Worm (Caenorhabditis elegans) whole organism, mixed stage, embryonic: Measurements from ENCODE around the gene oac-54.

Experiments
- blmp-1 ChIP-seq: fragments of 150-350 bp; optimal IDR thresholded peaks from 2 replicates; lab custom pipeline; 2014; ENCODE audit warnings: missing biosample characterization, missing genetic modification characterization
- ceh-39 ChIP-seq: fragments of 150-350 bp; optimal IDR thresholded peaks from 2 replicates; lab custom pipeline; 2014; ENCODE audit warnings: missing biosample characterization, missing genetic modification characterization
- ceh-43 ChIP-seq: fragments of 200-800 bp; sonication (Bioruptor generic); optimal IDR thresholded peaks from 2 replicates; lab custom pipeline; 2018; ENCODE audit warnings: mild to moderate bottlenecking, missing genetic modification characterization, moderate library complexity, missing compliant biosample characterization
- ceh-83 ChIP-seq: fragments of 200-800 bp; sonication (Bioruptor generic); optimal IDR thresholded peaks from 2 replicates; lab custom pipeline; 2018; ENCODE audit warnings: mild to moderate bottlenecking, missing genetic modification characterization, missing compliant biosample characterization
- ces-1 ChIP-seq: fragments of 150-350 bp; optimal IDR thresholded peaks from 2 replicates; lab custom pipeline; 2014; ENCODE audit warnings: missing biosample characterization, missing genetic modification reagents, missing genetic modification characterization
- cnd-1 ChIP-seq: fragments of 200-800 bp; sonication (Bioruptor generic); optimal IDR thresholded peaks from 2 replicates; lab custom pipeline; 2018; ENCODE audit warnings: mild to moderate bottlenecking, missing genetic modification characterization, missing compliant biosample characterization
- drap-1 ChIP-seq: fragments of 200-800 bp; sonication (Bioruptor generic); optimal IDR thresholded peaks from 3 replicates; lab custom pipeline; 2018; ENCODE audit warnings: mild to moderate bottlenecking, missing genetic modification characterization, missing compliant biosample characterization
- ham-2 ChIP-seq: fragments of 200-800 bp; sonication (Bioruptor generic); optimal IDR thresholded peaks from 2 replicates; lab custom pipeline; 2018; ENCODE audit warnings: mild to moderate bottlenecking, missing genetic modification characterization, missing compliant biosample characterization
- hlh-1 ChIP-seq: fragments of 150-350 bp; optimal IDR thresholded peaks from 2 replicates; lab custom pipeline; 2014; ENCODE audit warnings: missing biosample characterization, missing genetic modification reagents, missing genetic modification characterization
- lin-13 ChIP-seq: fragments of 150-350 bp; optimal IDR thresholded peaks from 2 replicates; lab custom pipeline; 2014; ENCODE audit warnings: missing biosample characterization, missing genetic modification characterization
- lsy-2 ChIP-seq: fragments of 150-350 bp; optimal IDR thresholded peaks from 2 replicates; lab custom pipeline; 2014; ENCODE audit warnings: missing biosample characterization, missing genetic modification characterization
- mep-1 ChIP-seq: fragments of 150-350 bp; optimal IDR thresholded peaks from 2 replicates; lab custom pipeline; 2017; ENCODE audit warnings: missing biosample characterization, missing genetic modification reagents, missing genetic modification characterization, inconsistent platforms
- mls-2 ChIP-seq: sonication (generic microtip); optimal IDR thresholded peaks from 2 replicates; lab custom pipeline; 2016; ENCODE audit warnings: mild to moderate bottlenecking, missing genetic modification characterization, moderate library complexity, missing compliant biosample characterization
- nhr-12 ChIP-seq: fragments of 150-350 bp; optimal IDR thresholded peaks from 2 replicates; lab custom pipeline; 2014; ENCODE audit warnings: missing biosample characterization, missing genetic modification characterization
- nhr-2 ChIP-seq: fragments of 150-350 bp; optimal IDR thresholded peaks from 2 replicates; lab custom pipeline; 2014; ENCODE audit warnings: missing biosample characterization, missing genetic modification characterization
- nhr-237 ChIP-seq: fragments of 150-350 bp; optimal IDR thresholded peaks from 2 replicates; lab custom pipeline; 2014; ENCODE audit warnings: missing biosample characterization, missing genetic modification characterization
- nhr-28 ChIP-seq: fragments of 150-350 bp; optimal IDR thresholded peaks from 2 replicates; lab custom pipeline; 2014; ENCODE audit warnings: missing biosample characterization, missing genetic modification characterization
- nhr-76 ChIP-seq: sonication (generic microtip); optimal IDR thresholded peaks from 2 replicates; lab custom pipeline; 2017; ENCODE audit warnings: missing biosample characterization, missing genetic modification characterization
- pha-4 ChIP-seq: fragments of 150-350 bp; optimal IDR thresholded peaks from 2 replicates; lab custom pipeline; 2018; ENCODE audit warnings: missing biosample characterization, missing genetic modification reagents, missing genetic modification characterization
- snpc-4 ChIP-seq: fragments of 150-350 bp; optimal IDR thresholded peaks from 2 replicates; lab custom pipeline; 2014; ENCODE audit warnings: missing biosample characterization, missing genetic modification characterization
- sptf-1 ChIP-seq: sonication (generic microtip); optimal IDR thresholded peaks from 2 replicates; lab custom pipeline; 2017; ENCODE audit warnings: mild to moderate bottlenecking, missing genetic modification characterization, moderate library complexity, missing compliant biosample characterization
- tbx-8 ChIP-seq: fragments of 200-800 bp; sonication (Bioruptor generic); optimal IDR thresholded peaks from 2 replicates; lab custom pipeline; 2018; ENCODE audit warnings: mild to moderate bottlenecking, missing genetic modification characterization, moderate library complexity, missing compliant biosample characterization
- unc-120 ChIP-seq: sonication (generic microtip); optimal IDR thresholded peaks from 2 replicates; lab custom pipeline; 2017; ENCODE audit warnings: missing genetic modification characterization, missing compliant biosample characterization; ENCODE audit not compliant: poor library complexity, severe bottlenecking
- unc-62 ChIP-seq: fragments of 150-350 bp; optimal IDR thresholded peaks from 2 replicates; lab custom pipeline; 2014; ENCODE audit warnings: missing biosample characterization, missing genetic modification reagents, missing genetic modification characterization
- zip-8 ChIP-seq: fragments of 150-350 bp; optimal IDR thresholded peaks from 2 replicates; lab custom pipeline; 2014; ENCODE audit warnings: missing biosample characterization, missing genetic modification characterization
- ztf-11 ChIP-seq: fragments of 150-350 bp; optimal IDR thresholded peaks from 2 replicates; lab custom pipeline; 2014; ENCODE audit warnings: missing biosample characterization, missing genetic modification characterization

Gene oac-54

ce11 chrII:9158029-9158428 is at the start of gene oac-54:
Gene oac-54, plus strand, starts transcription at chrII:9158111.
- no peak for TF ChIP-seq ham-2 (GFP tag; lab: Kevin White, UChicago)
- TF ChIP-seq mls-2: no peak
- no peak for TF ChIP-seq blmp-1 (tag; lab: Kevin White, UChicago)

- TF ChIP-seq nhr-2: no peak
- TF ChIP-seq ces-1: peak; percentile 6
- TF ChIP-seq nhr-12 (tag; lab: Kevin White, UChicago): no peak
Measured at ce11 chrII:9108443-9108842, 49.5 kb upstream of the oac-54 start, which contains the start of gene dnj-23. Gene dnj-23, minus strand, starts transcription at chrII:9108600.

ce11 chrII:9108905-9109551 is 48.9 kb upstream of the oac-54 start, which contains the start of gene T24H10.4:
Gene T24H10.4, plus strand, starts transcription at chrII:9109534.
- no peak for TF ChIP-seq nhr-237 (tag; lab: Kevin White, UChicago)
- TF ChIP-seq snpc-4 (tag; lab: Kevin White, UChicago): no peak
- TF ChIP-seq unc-120 (tag; lab: Kevin White, UChicago): no peak
- TF ChIP-seq ces-1: peak; percentile 19
- no peak for TF ChIP-seq nhr-12 (tag; lab: Kevin White, UChicago)
- TF ChIP-seq nhr-76 (tag; lab: Kevin White, UChicago): no peak

ce11 chrII:9111471-9112016 is 46.4 kb upstream of the oac-54 start:
- TF ChIP-seq nhr-237 (tag; lab: Kevin White, UChicago) (no peak), ham-2 (GFP tag; lab: Kevin White, UChicago) (no peak), snpc-4 (tag; lab: Kevin White, UChicago) (no peak), tbx-8 (GFP tag; lab: Kevin White, UChicago) (no peak), nhr-76 (tag; lab: Kevin White, UChicago) (no peak), nhr-28 (tag; lab: Kevin White, UChicago) (no peak), unc-62 (GFP tag; lab: Kevin White, UChicago) (no peak), unc-120 (tag; lab: Kevin White, UChicago) (no peak), drap-1 (GFP tag; lab: Kevin White, UChicago) (no peak), ces-1 (no peak), hlh-1 (tag; lab: Kevin White, UChicago) (no peak), mep-1 (tag; lab: Kevin White, UChicago) (no peak), lsy-2 (no peak), ceh-83 (GFP tag; lab: Kevin White, UChicago) (no peak), zip-8 (tag; lab: Kevin White, UChicago) (no peak), ztf-11 (tag; lab: Kevin White, UChicago) (no peak), ceh-43 (GFP tag; lab: Kevin White, UChicago) (no peak), pha-4 (tag; lab: Kevin White, UChicago) (no peak)

ce11 chrII:9112851-9113250 is 45.1 kb upstream of the oac-54 start, which contains the start of gene jun-1:
Gene jun-1, plus strand, starts transcription at chrII:9113157.
- TF ChIP-seq ceh-39 (tag; lab: Kevin White, UChicago): no peak
- peak; percentile 35 for TF ChIP-seq pha-4 (tag; lab: Kevin White, UChicago)
- no peak for TF ChIP-seq cnd-1 (tag; lab: Kevin White, UChicago)
- no peak for TF ChIP-seq ceh-83 (GFP tag; lab: Kevin White, UChicago)
- TF ChIP-seq nhr-237 (tag; lab: Kevin White, UChicago): peak; percentile 95
- peak; percentile 76 for TF ChIP-seq ces-1
- peak; percentile 19 for TF ChIP-seq mep-1 (tag; lab: Kevin White, UChicago)
- no peak for TF ChIP-seq lin-13 (tag; lab: Kevin White, UChicago)
- TF ChIP-seq ham-2 (GFP tag; lab: Kevin White, UChicago): no peak
- TF ChIP-seq unc-62 (GFP tag; lab: Kevin White, UChicago): peak; percentile 89
- TF ChIP-seq ceh-43 (GFP tag; lab: Kevin White, UChicago): no peak
- peak; percentile 48 for TF ChIP-seq lsy-2
- TF ChIP-seq unc-120 (tag; lab: Kevin White, UChicago): peak; percentile 83
- peak; percentile 32 for TF ChIP-seq mls-2
- TF ChIP-seq, all 35 proteins: peak for 8

ce11 chrII:9113759-9114158 is 44.2 kb upstream of the oac-54 start:
- TF ChIP-seq tbx-8 (GFP tag; lab: Kevin White, UChicago) (no peak), hlh-1 (tag; lab: Kevin White, UChicago) (no peak), ces-1 (no peak), ztf-11 (tag; lab: Kevin White, UChicago) (no peak), unc-120 (tag; lab: Kevin White, UChicago) (no peak), pha-4 (tag; lab: Kevin White, UChicago) (no peak), ham-2 (GFP tag; lab: Kevin White, UChicago) (no peak), nhr-12 (tag; lab: Kevin White, UChicago) (no peak), sptf-1 (tag; lab: Kevin White, UChicago) (no peak), unc-62 (GFP tag; lab: Kevin White, UChicago) (no peak)
- TF ChIP-seq, all 35 proteins: peak for 0
